Worm (Caenorhabditis elegans): ENCODE data around the gene DH11.2.

ce11 chrII:8062334-8062791 lies 49.7 kb downstream of the DH11.2 start, which contains the start of gene ufd-2:
- TF ChIP-seq sdc-2 (tag; optimal IDR thresholded peaks at IDR 0.05) (no peak), ceh-14 (tag; optimal IDR thresholded peaks at IDR 0.05) (peak; percentile 56), rnt-1 (tag; optimal IDR thresholded peaks at IDR 0.05) (peak; percentile 75), dmd-4 (tag; optimal IDR thresholded peaks at IDR 0.05; ENCODE audit: borderline replicate concordance) (no peak), Y22D7AL.16 (tag; optimal IDR thresholded peaks at IDR 0.05) (no peak), pha-2 (tag; optimal IDR thresholded peaks at IDR 0.05) (no peak), K09A11.1 (tag; optimal IDR thresholded peaks at IDR 0.05; ENCODE audit: insufficient read depth) (no peak), ama-1 (optimal IDR thresholded peaks at IDR 0.05) (no peak), sox-4 (tag; optimal IDR thresholded peaks at IDR 0.05) (no peak)

All from whole organism, late embryonic.